Fruit fly (Drosophila melanogaster): ENCODE data around the gene rn.

DNA sequence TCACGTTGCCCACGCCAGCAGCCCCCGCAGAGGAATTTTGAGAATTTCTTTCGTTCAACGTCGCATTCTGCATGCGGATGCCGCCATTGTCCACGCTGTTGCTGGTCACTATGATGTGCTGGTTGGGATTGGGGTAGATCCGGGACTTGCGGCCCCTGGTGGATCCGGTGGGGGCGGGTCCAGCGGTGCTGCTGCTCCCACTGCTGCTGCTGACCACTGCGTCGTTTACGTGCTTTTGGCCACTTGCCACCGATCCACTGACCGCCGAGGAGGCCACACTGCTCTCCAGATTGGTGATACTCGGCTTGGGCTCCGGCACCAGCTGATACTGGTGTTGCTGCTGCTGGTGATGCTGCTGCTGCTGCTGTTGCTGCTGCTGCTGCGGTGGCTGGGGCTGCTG lies 32.6 kb downstream of the rn start:
- TF ChIP-seq Mnt (GFP tag; optimal IDR thresholded peaks at IDR 0.05) (no peak), kay (GFP tag; ENCODE audit: borderline replicate concordance) (no peak), CG1620 (GFP tag; optimal IDR thresholded peaks at IDR 0.05) (no peak), Crg-1 (GFP tag; optimal IDR thresholded peaks at IDR 0.05) (no peak), bab1 (GFP tag; optimal IDR thresholded peaks at IDR 0.05) (no peak), CG7101 (tag; optimal IDR thresholded peaks at IDR 0.05) (no peak), cnc (optimal IDR thresholded peaks at IDR 0.05) (no peak), pad (GFP tag; optimal IDR thresholded peaks at IDR 0.05) (no peak)
